Worm (Caenorhabditis elegans) whole organism, early embryonic: ENCODE measurements around the gene gfl-1.

Experiments used
- B0310.2 ChIP-seq: sonication (generic microtip); optimal IDR thresholded peaks from 2 replicates; lab custom pipeline; 2016; ENCODE audit warnings: mild to moderate bottlenecking, missing genetic modification characterization, missing compliant biosample characterization
- F13C5.2 ChIP-seq: sonication (generic microtip); optimal IDR thresholded peaks from 2 replicates; lab custom pipeline; 2017; ENCODE audit warnings: mild to moderate bottlenecking, missing genetic modification characterization, inconsistent platforms, missing compliant biosample characterization
- aly-1 ChIP-seq: sonication (generic microtip); optimal IDR thresholded peaks from 2 replicates; lab custom pipeline; 2016; ENCODE audit warnings: missing genetic modification characterization, missing compliant biosample characterization
- ama-1 ChIP-seq: fragments of 150-350 bp; optimal IDR thresholded peaks from 2 replicates; lab custom pipeline; 2014
- flt-1 ChIP-seq: fragments of 200-800 bp; sonication (Bioruptor generic); IDR thresholded peaks from 2 replicates; pipeline ENCODE4 v1.3.6; 2022; ENCODE audit warnings: missing genetic modification characterization, missing compliant biosample characterization
- hnd-1 ChIP-seq: sonication (generic microtip); optimal IDR thresholded peaks from 2 replicates; lab custom pipeline; 2016; ENCODE audit warnings: missing genetic modification characterization, missing compliant biosample characterization
- scrt-1 ChIP-seq: fragments of 200-800 bp; sonication (Bioruptor generic); IDR thresholded peaks from 2 replicates; pipeline ENCODE4 v1.3.6; 2022; ENCODE audit warnings: missing genetic modification characterization, missing compliant biosample characterization
- tbx-37 ChIP-seq: fragments of 200-800 bp; sonication (Bioruptor generic); conservative IDR thresholded peaks from 2 replicates; pipeline ENCODE4 v1.3.6; 2022; ENCODE audit warnings: missing genetic modification reagents, missing genetic modification characterization, missing compliant biosample characterization

DNA sequence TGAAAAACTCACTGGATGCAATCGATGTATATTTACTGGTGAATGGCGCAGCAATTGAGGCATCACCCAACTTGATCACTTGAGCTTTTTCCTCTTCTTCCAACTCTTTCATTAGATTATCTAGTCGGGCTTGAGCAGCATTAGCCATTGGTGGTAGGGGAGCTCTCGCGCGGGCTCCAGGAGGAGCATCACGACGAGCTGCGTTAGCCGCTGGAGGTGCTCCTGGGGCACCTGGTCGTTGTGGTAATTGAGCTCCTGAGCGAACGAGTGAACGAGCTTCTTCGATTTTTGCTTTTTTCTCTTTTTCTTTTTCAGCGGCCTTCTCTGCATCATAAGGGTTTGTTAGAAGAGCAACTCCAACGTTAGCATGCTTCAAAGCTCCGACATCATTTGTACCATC lies 46.0 kb upstream of the gfl-1 start:
- TF ChIP-seq F13C5.2 (tag; lab: Kevin White, UChicago), result no peak
- no peak for TF ChIP-seq scrt-1
- no peak for TF ChIP-seq ama-1 (lab: Kevin White, UChicago)
- TF ChIP-seq hnd-1, result no peak
- TF ChIP-seq tbx-37 (GFP tag; lab: Robert Waterston, UW), result no peak
- TF ChIP-seq flt-1 (GFP tag; lab: Robert Waterston, UW), result no peak
- TF ChIP-seq B0310.2, result no peak
- TF ChIP-seq aly-1 (tag; lab: Kevin White, UChicago), result no peak
